Worm (Caenorhabditis elegans) whole organism, L3 larva: Measurements from ENCODE around the gene F38B7.17.
A peak's percentile ranks its signal among the peaks of the same experiment; 100 is the strongest.

Experiments used
- R02D3.7 ChIP-seq: fragments of 150-350 bp; optimal IDR thresholded peaks from 2 replicates; lab custom pipeline; 2014; ENCODE audit warnings: missing biosample characterization, missing genetic modification characterization
- ZK546.5 ChIP-seq: sonication (generic microtip); optimal IDR thresholded peaks from 2 replicates; lab custom pipeline; 2017; ENCODE audit warnings: missing biosample characterization, missing genetic modification characterization
- aly-2 ChIP-seq: fragments of 150-350 bp; optimal IDR thresholded peaks from 2 replicates; lab custom pipeline; 2014; ENCODE audit warnings: missing biosample characterization, missing genetic modification characterization
- ama-1 ChIP-seq: fragments of 150-350 bp; optimal IDR thresholded peaks from 2 replicates; lab custom pipeline; 2018
- ceh-16 ChIP-seq: sonication (generic microtip); optimal IDR thresholded peaks from 2 replicates; lab custom pipeline; 2017; ENCODE audit warnings: missing biosample characterization, missing genetic modification characterization
- ceh-82 ChIP-seq: fragments of 150-350 bp; optimal IDR thresholded peaks from 2 replicates; lab custom pipeline; 2014; ENCODE audit warnings: missing biosample characterization, missing genetic modification characterization
- ceh-9 ChIP-seq: sonication (generic microtip); optimal IDR thresholded peaks from 2 replicates; lab custom pipeline; 2018; ENCODE audit warnings: missing biosample characterization, missing genetic modification characterization
- daf-12 ChIP-seq: fragments of 150-350 bp; optimal IDR thresholded peaks from 2 replicates; lab custom pipeline; 2014; ENCODE audit warnings: missing biosample characterization, missing genetic modification reagents, missing genetic modification characterization
- egl-5 ChIP-seq: fragments of 150-350 bp; optimal IDR thresholded peaks from 2 replicates; lab custom pipeline; 2017; ENCODE audit warnings: missing biosample characterization, missing genetic modification reagents, missing genetic modification characterization, inconsistent platforms
- elt-1 ChIP-seq: fragments of 150-350 bp; optimal IDR thresholded peaks from 2 replicates; lab custom pipeline; 2014; ENCODE audit warnings: missing biosample characterization, missing genetic modification characterization
- elt-2 ChIP-seq: sonication (generic microtip); optimal IDR thresholded peaks from 2 replicates; lab custom pipeline; 2016; ENCODE audit warnings: missing genetic modification reagents, mild to moderate bottlenecking, missing genetic modification characterization, missing compliant biosample characterization
- elt-3 ChIP-seq, 3 experiments: fragments of 150-350 bp in 1 of 3; sonication (generic microtip) in 2 of 3; optimal IDR thresholded peaks; 2 replicates in 2 of 3; 4 replicates in 1 of 3; lab custom pipeline; 2014 to 2017; ENCODE audit warnings: missing biosample characterization in 3 of 3, missing genetic modification characterization in 3 of 3
- eor-1 ChIP-seq, 2 experiments: fragments of 150-350 bp; optimal IDR thresholded peaks; 2 replicates each; lab custom pipeline; 2014 to 2018; ENCODE audit warnings: missing biosample characterization in 2 of 2, missing genetic modification characterization in 2 of 2
- fkh-10 ChIP-seq: sonication (generic microtip); optimal IDR thresholded peaks from 2 replicates; lab custom pipeline; 2017; ENCODE audit warnings: missing biosample characterization, missing genetic modification reagents, missing genetic modification characterization
- fkh-2 ChIP-seq: fragments of 150-350 bp; optimal IDR thresholded peaks from 2 replicates; lab custom pipeline; 2014; ENCODE audit warnings: missing biosample characterization, missing genetic modification reagents, missing genetic modification characterization
- fos-1 ChIP-seq: fragments of 150-350 bp; optimal IDR thresholded peaks from 2 replicates; lab custom pipeline; 2014; ENCODE audit warnings: missing biosample characterization, missing genetic modification characterization
- lin-15B ChIP-seq: fragments of 150-350 bp; optimal IDR thresholded peaks from 2 replicates; lab custom pipeline; 2014; ENCODE audit warnings: missing biosample characterization, missing genetic modification characterization
- lin-39 ChIP-seq: fragments of 150-350 bp; optimal IDR thresholded peaks from 2 replicates; lab custom pipeline; 2018; ENCODE audit warnings: missing biosample characterization, missing genetic modification reagents, missing genetic modification characterization
- mdl-1 ChIP-seq: fragments of 150-350 bp; optimal IDR thresholded peaks from 2 replicates; lab custom pipeline; 2014; ENCODE audit warnings: missing biosample characterization, missing genetic modification characterization
- mml-1 ChIP-seq: fragments of 150-350 bp; sonication (generic microtip); optimal IDR thresholded peaks from 3 replicates; lab custom pipeline; 2014; ENCODE audit warnings: missing biosample characterization, missing genetic modification characterization
- nfya-1 ChIP-seq: sonication (generic microtip); optimal IDR thresholded peaks from 2 replicates; lab custom pipeline; 2017; ENCODE audit warnings: missing genetic modification characterization, mild to moderate bottlenecking, missing compliant biosample characterization, antibody characterized with exemption, moderate library complexity; ENCODE audit not compliant: insufficient read depth
- nhr-12 ChIP-seq: fragments of 150-350 bp; optimal IDR thresholded peaks from 2 replicates; lab custom pipeline; 2014; ENCODE audit warnings: missing biosample characterization, missing genetic modification characterization
- nhr-23 ChIP-seq: fragments of 150-350 bp; optimal IDR thresholded peaks from 2 replicates; lab custom pipeline; 2014; ENCODE audit warnings: missing biosample characterization, missing genetic modification reagents, missing genetic modification characterization
- nhr-237 ChIP-seq: fragments of 150-350 bp; optimal IDR thresholded peaks from 2 replicates; lab custom pipeline; 2014; ENCODE audit warnings: missing biosample characterization, missing genetic modification characterization
- nhr-25 ChIP-seq: sonication (generic microtip); optimal IDR thresholded peaks from 2 replicates; lab custom pipeline; 2017; ENCODE audit warnings: missing biosample characterization, missing genetic modification characterization
- nhr-28 ChIP-seq: fragments of 150-350 bp; optimal IDR thresholded peaks from 2 replicates; lab custom pipeline; 2014; ENCODE audit warnings: missing biosample characterization, missing genetic modification characterization
- nhr-43 ChIP-seq: sonication (generic microtip); optimal IDR thresholded peaks from 2 replicates; lab custom pipeline; 2016; ENCODE audit warnings: mild to moderate bottlenecking, missing genetic modification characterization, missing compliant biosample characterization; ENCODE audit not compliant: poor library complexity, severe bottlenecking
- nhr-76 ChIP-seq: fragments of 150-350 bp; sonication (generic microtip); optimal IDR thresholded peaks from 5 replicates; lab custom pipeline; 2014; ENCODE audit warnings: missing biosample characterization, missing genetic modification characterization
- nhr-77 ChIP-seq: fragments of 150-350 bp; optimal IDR thresholded peaks from 2 replicates; lab custom pipeline; 2014; ENCODE audit warnings: missing biosample characterization, missing genetic modification characterization
- pha-4 ChIP-seq: fragments of 150-350 bp; optimal IDR thresholded peaks from 2 replicates; lab custom pipeline; 2014; ENCODE audit warnings: missing biosample characterization, missing genetic modification reagents, missing genetic modification characterization
- pqm-1 ChIP-seq: fragments of 150-350 bp; optimal IDR thresholded peaks from 2 replicates; lab custom pipeline; 2017; ENCODE audit warnings: missing biosample characterization, missing genetic modification characterization, inconsistent platforms
- sea-2 ChIP-seq: fragments of 150-350 bp; sonication (generic microtip); optimal IDR thresholded peaks from 4 replicates; lab custom pipeline; 2014; ENCODE audit warnings: missing biosample characterization, missing genetic modification reagents, missing genetic modification characterization
- skn-1 ChIP-seq: fragments of 150-350 bp; optimal IDR thresholded peaks from 2 replicates; lab custom pipeline; 2014; ENCODE audit warnings: missing biosample characterization, missing genetic modification characterization
- snpc-4 ChIP-seq: fragments of 150-350 bp; optimal IDR thresholded peaks from 2 replicates; lab custom pipeline; 2014; ENCODE audit warnings: missing biosample characterization, missing genetic modification characterization
- unc-62 ChIP-seq: fragments of 150-350 bp; sonication (generic microtip); optimal IDR thresholded peaks from 4 replicates; lab custom pipeline; 2014; ENCODE audit warnings: missing biosample characterization, missing genetic modification reagents, missing genetic modification characterization
- zag-1 ChIP-seq: fragments of 150-350 bp; optimal IDR thresholded peaks from 2 replicates; lab custom pipeline; 2014; ENCODE audit warnings: missing biosample characterization, missing genetic modification characterization
- ztf-11 ChIP-seq: fragments of 150-350 bp; optimal IDR thresholded peaks from 2 replicates; lab custom pipeline; 2014; ENCODE audit warnings: missing biosample characterization, missing genetic modification characterization
- ztf-4 ChIP-seq: fragments of 150-350 bp; optimal IDR thresholded peaks from 2 replicates; lab custom pipeline; 2014; ENCODE audit warnings: missing biosample characterization, missing genetic modification characterization

Gene F38B7.17

DNA sequence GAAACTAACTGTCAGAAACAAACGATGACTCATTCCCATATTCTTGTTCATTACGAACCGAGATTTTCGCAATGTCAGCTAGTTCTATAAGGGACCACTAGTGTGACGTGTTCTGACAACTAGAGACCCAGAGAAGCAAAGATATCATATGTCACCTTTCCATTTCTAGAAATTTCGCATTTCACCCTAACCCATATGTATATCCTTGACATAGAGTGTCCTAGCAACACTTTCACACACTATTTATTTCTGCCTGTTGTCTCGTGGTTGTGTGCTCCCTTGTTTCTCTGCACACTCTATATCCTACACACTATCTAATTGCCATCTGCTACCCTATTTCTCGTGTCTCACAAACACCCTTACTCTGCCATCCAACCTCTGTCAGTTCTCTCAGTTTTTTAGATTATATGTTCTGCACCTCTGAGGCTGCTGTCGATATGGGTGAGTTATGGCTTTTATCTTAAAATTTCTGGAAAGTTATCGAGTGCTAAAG, at the start of gene F38B7.17, which contains the start of gene F38B7.3:
TSS of gene F38B7.17 (minus strand) at position 51 of the 493 bp plus-strand sequence.
TSS of gene F38B7.3 (plus strand) at position 194 of the 493 bp plus-strand sequence.
- no peak for TF ChIP-seq daf-12 (tag; lab: Kevin White, UChicago)
- TF ChIP-seq nhr-43 (tag; lab: Kevin White, UChicago), result peak; percentile 15
- peak; percentile 2 for TF ChIP-seq egl-5 (tag; lab: Kevin White, UChicago)
- TF ChIP-seq elt-1 (tag; lab: Kevin White, UChicago), result peak; percentile 4
- TF ChIP-seq nfya-1 (tag; lab: Kevin White, UChicago), result peak; percentile 68
- TF ChIP-seq mdl-1 (tag; lab: Kevin White, UChicago), result peak; percentile 75
- TF ChIP-seq nhr-25 (tag; lab: Kevin White, UChicago), result peak; percentile 89
- peak; percentile 6 for TF ChIP-seq snpc-4 (tag; lab: Kevin White, UChicago)
- TF ChIP-seq pqm-1, result peak; percentile 34
- no peak for TF ChIP-seq lin-15B (tag; lab: Kevin White, UChicago)
- TF ChIP-seq elt-2, result peak; percentile 79
- peak; percentile 1 for TF ChIP-seq skn-1
- no peak for TF ChIP-seq R02D3.7 (tag; lab: Kevin White, UChicago)
- TF ChIP-seq nhr-12 (tag; lab: Kevin White, UChicago), result no peak
- no peak for TF ChIP-seq fos-1 (tag; lab: Kevin White, UChicago)
- peak; percentile 18 for TF ChIP-seq lin-39 (tag; lab: Kevin White, UChicago)
- peak; percentile 82 for TF ChIP-seq pha-4 (tag; lab: Kevin White, UChicago)
- TF ChIP-seq nhr-23 (tag; lab: Kevin White, UChicago), result no peak

- no peak for TF ChIP-seq elt-2
- no peak for TF ChIP-seq aly-2
- no peak for TF ChIP-seq zag-1 (tag; lab: Kevin White, UChicago)
- TF ChIP-seq nhr-76, result no peak
- TF ChIP-seq nhr-25 (tag; lab: Kevin White, UChicago), result no peak
- TF ChIP-seq R02D3.7 (tag; lab: Kevin White, UChicago), result no peak
- no peak for TF ChIP-seq egl-5 (tag; lab: Kevin White, UChicago)
- TF ChIP-seq eor-1 (tag; optimal IDR thresholded peaks at IDR 0.05; lab: Kevin White, UChicago), result no peak
- no peak for TF ChIP-seq mdl-1 (tag; lab: Kevin White, UChicago)
- no peak for TF ChIP-seq unc-62 (GFP tag; lab: Kevin White, UChicago)
- TF ChIP-seq fos-1 (tag; lab: Kevin White, UChicago), result no peak
- no peak for TF ChIP-seq skn-1
- TF ChIP-seq nfya-1 (tag; lab: Kevin White, UChicago), result no peak
- no peak for TF ChIP-seq fkh-10 (GFP tag; lab: Kevin White, UChicago)
- no peak for TF ChIP-seq nhr-237 (tag; lab: Kevin White, UChicago)
- TF ChIP-seq nhr-12 (tag; lab: Kevin White, UChicago), result no peak
Observed at ce11 chrV:11593888-11594287, 45.1 kb upstream of the F38B7.17 start.

DNA sequence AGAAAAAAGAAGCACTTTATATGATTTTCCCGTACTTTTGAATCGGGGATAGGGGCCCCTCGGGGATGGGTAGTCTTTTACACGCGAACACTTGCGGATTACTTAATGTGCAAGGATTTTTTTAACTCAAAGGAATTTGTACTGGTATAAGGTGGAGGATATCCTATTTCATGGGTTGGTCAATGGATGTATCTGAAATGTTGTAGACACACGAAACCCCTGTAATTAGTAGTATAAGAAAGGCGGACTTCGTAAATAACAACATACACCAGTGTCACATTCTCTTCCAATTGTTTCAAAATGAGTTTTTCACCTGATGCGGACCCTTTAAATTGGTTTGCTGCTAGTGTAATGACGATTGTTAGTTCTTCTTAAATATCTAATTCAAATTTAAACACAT, 44.7 kb upstream of the F38B7.17 start, which contains the start of gene srx-80:
TSS of gene srx-80 (plus strand) at position 301 of the 400 bp plus-strand sequence.
- TF ChIP-seq snpc-4 (tag; lab: Kevin White, UChicago), result no peak
- no peak for TF ChIP-seq unc-62 (GFP tag; lab: Kevin White, UChicago)

DNA sequence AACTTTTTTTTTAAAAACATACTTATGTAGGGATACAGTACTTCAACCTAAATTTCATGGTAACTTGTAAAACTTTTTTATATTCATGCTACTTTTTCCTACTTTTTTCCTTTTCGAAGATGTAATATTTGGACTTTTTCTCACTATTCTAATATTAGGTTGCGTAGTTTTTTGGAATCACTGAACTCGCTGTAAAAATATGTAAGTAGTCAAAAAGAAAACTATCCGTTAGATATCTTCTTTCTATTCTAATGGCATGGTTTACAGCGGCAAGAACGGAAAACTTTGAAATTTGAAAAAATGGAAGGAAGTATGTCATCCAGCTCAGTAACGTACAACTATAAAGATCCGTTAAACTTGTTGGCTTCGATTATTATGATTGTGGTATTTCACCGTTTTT, 40.7 kb upstream of the F38B7.17 start, which contains the start of gene srx-82:
TSS of gene srx-82 (plus strand) at position 301 of the 400 bp plus-strand sequence.
- TF ChIP-seq nhr-12 (tag; lab: Kevin White, UChicago), result no peak
- no peak for TF ChIP-seq nhr-237 (tag; lab: Kevin White, UChicago)
- TF ChIP-seq lin-15B (tag; lab: Kevin White, UChicago), result no peak
- no peak for TF ChIP-seq ceh-16 (tag; lab: Kevin White, UChicago)
- no peak for TF ChIP-seq aly-2
- no peak for TF ChIP-seq ztf-4 (tag; lab: Kevin White, UChicago)

- TF ChIP-seq sea-2 (GFP tag; lab: Kevin White, UChicago) (no peak), ceh-9 (tag; lab: Kevin White, UChicago) (no peak), eor-1 (tag; optimal IDR thresholded peaks at IDR 0.05; lab: Kevin White, UChicago) (no peak), fkh-2 (no peak), aly-2 (no peak), ztf-11 (no peak), mml-1 (tag; lab: Kevin White, UChicago) (no peak), fos-1 (tag; lab: Kevin White, UChicago) (no peak), nhr-77 (peak; percentile 18), fkh-10 (GFP tag; lab: Kevin White, UChicago) (no peak), ceh-82 (tag; lab: Kevin White, UChicago) (peak; percentile 40), ZK546.5 (tag; lab: Kevin White, UChicago) (no peak), nhr-23 (tag; lab: Kevin White, UChicago) (no peak), elt-1 (tag; lab: Kevin White, UChicago) (no peak), nhr-76 (no peak), nhr-12 (tag; lab: Kevin White, UChicago) (no peak), nhr-25 (tag; lab: Kevin White, UChicago) (peak; percentile 41), ama-1 (lab: Kevin White, UChicago) (peak; percentile 60), nhr-43 (tag; lab: Kevin White, UChicago) (peak; percentile 74), elt-3 (tag; optimal IDR thresholded peaks at IDR 0.05; lab: Kevin White, UChicago) (peak in 1 of 3 experiments; percentile 57), nhr-28 (tag; lab: Kevin White, UChicago) (no peak), elt-2 (peak; percentile 16), snpc-4 (tag; lab: Kevin White, UChicago) (peak; percentile 95), nfya-1 (tag; lab: Kevin White, UChicago) (peak; percentile 5), daf-12 (tag; lab: Kevin White, UChicago) (no peak), pqm-1 (peak; percentile 34)
Observed at ce11 chrV:11585122-11585521, 36.4 kb upstream of the F38B7.17 start.
